Worm (Caenorhabditis elegans): ENCODE data around the gene pqn-68.

- TF ChIP-seq pha-4 (tag; optimal IDR thresholded peaks at IDR 0.05) (no peak), lin-32 (GFP tag; optimal IDR thresholded peaks at IDR 0.05) (no peak), nhr-12 (tag; optimal IDR thresholded peaks at IDR 0.05) (no peak), unc-39 (tag; optimal IDR thresholded peaks at IDR 0.05) (no peak), ceh-83 (GFP tag; optimal IDR thresholded peaks at IDR 0.05) (no peak), mep-1 (tag; optimal IDR thresholded peaks at IDR 0.05) (no peak)
These were observed 11.6 kb downstream of the pqn-68 start, which contains the start of gene srd-35 for ce11 chrV:12964076-12964475.
